Fruit fly (Drosophila melanogaster): Measurements from ENCODE around the gene AP-1gamma.

AP-1gamma gene

dm6 chrX:9109072-9109844 is 767 bp downstream of the AP-1gamma start (continued):
- no peak for TF ChIP-seq onecut (GFP tag; IDR thresholded peaks at IDR 0.05)
- TF ChIP-seq pb (GFP tag; optimal IDR thresholded peaks at IDR 0.05): peak; percentile 50
- TF ChIP-seq CG2712 (tag; optimal IDR thresholded peaks at IDR 0.05): peak; percentile 62
- no peak for TF ChIP-seq corto (GFP tag; optimal IDR thresholded peaks at IDR 0.05)
- TF ChIP-seq maf-S (GFP tag; optimal IDR thresholded peaks at IDR 0.05): peak; percentile 52
- peak; percentile 98 for TF ChIP-seq CG6254 (GFP tag; optimal IDR thresholded peaks at IDR 0.05)
- TF ChIP-seq BtbVII (GFP tag; optimal IDR thresholded peaks at IDR 0.05): peak; percentile 13
- TF ChIP-seq CG3407 (GFP tag; optimal IDR thresholded peaks at IDR 0.05): no peak
- TF ChIP-seq Side (GFP tag; optimal IDR thresholded peaks at IDR 0.05): no peak
- TF ChIP-seq MBD-R2 (GFP tag; IDR thresholded peaks at IDR 0.05): peak; percentile 36; the same call in 1 of the 2 replicates
- no peak for TF ChIP-seq crc (GFP tag; optimal IDR thresholded peaks at IDR 0.05)
- TF ChIP-seq lab (GFP tag; optimal IDR thresholded peaks at IDR 0.05): peak; percentile 34
- peak; percentile 36 for TF ChIP-seq CG17385 (GFP tag; optimal IDR thresholded peaks at IDR 0.05)
- no peak for TF ChIP-seq CG11504 (tag; optimal IDR thresholded peaks at IDR 0.05)
- TF ChIP-seq CG18599 (GFP tag; optimal IDR thresholded peaks at IDR 0.05): peak; percentile 38
- no peak for TF ChIP-seq btn (GFP tag; optimal IDR thresholded peaks at IDR 0.05)
- peak; percentile 42 for TF ChIP-seq Rfx (GFP tag; IDR thresholded peaks at IDR 0.05)
- TF ChIP-seq CG12071 (GFP tag; optimal IDR thresholded peaks at IDR 0.05): peak; percentile 17
- no peak for TF ChIP-seq CG12219 (GFP tag; optimal IDR thresholded peaks at IDR 0.05)
- TF ChIP-seq B-H2 (GFP tag; optimal IDR thresholded peaks at IDR 0.05): no peak
- TF ChIP-seq croc (GFP tag; conservative IDR thresholded peaks at IDR 0.05): no peak; the same call in 2 of the 3 replicates
- no peak for TF ChIP-seq cas (GFP tag; IDR thresholded peaks at IDR 0.05)
- no peak for TF ChIP-seq sima (GFP tag; optimal IDR thresholded peaks at IDR 0.05)
- peak; percentile 51 for TF ChIP-seq CG30020 (tag; optimal IDR thresholded peaks at IDR 0.05)
- TF ChIP-seq Tbp (GFP tag; optimal IDR thresholded peaks at IDR 0.05): no peak
- TF ChIP-seq CG3995 (GFP tag; optimal IDR thresholded peaks at IDR 0.05): no peak
- TF ChIP-seq Ptx1 (GFP tag; IDR thresholded peaks at IDR 0.05): peak; percentile 24; the same call in 1 of the 2 replicates
- no peak for TF ChIP-seq hb (GFP tag; IDR thresholded peaks at IDR 0.05; ENCODE audit: partially characterized antibody)
- TF ChIP-seq ranshi (GFP tag; IDR thresholded peaks at IDR 0.05): peak; percentile 4; the same call in 1 of the 2 replicates
- TF ChIP-seq crol (GFP tag; IDR thresholded peaks at IDR 0.05): no peak
- peak; percentile 55 for TF ChIP-seq CG6689 (GFP tag; IDR thresholded peaks at IDR 0.05)
- no peak for TF ChIP-seq CG34224 (GFP tag; IDR thresholded peaks at IDR 0.05; ENCODE audit: partially characterized antibody)
- TF ChIP-seq CG10274 (GFP tag; optimal IDR thresholded peaks at IDR 0.05): no peak
- peak; percentile 3 for TF ChIP-seq CG6854 (GFP tag; optimal IDR thresholded peaks at IDR 0.05)
- TF ChIP-seq CG10267 (tag; optimal IDR thresholded peaks at IDR 0.05): peak; percentile 58
- peak; percentile 18 for TF ChIP-seq Fer3 (tag; optimal IDR thresholded peaks at IDR 0.05)
- no peak for TF ChIP-seq CG32767 (GFP tag; IDR thresholded peaks at IDR 0.05)
- TF ChIP-seq ftz-f1 (GFP tag; optimal IDR thresholded peaks at IDR 0.05): no peak
- TF ChIP-seq CG2889 (GFP tag; IDR thresholded peaks at IDR 0.05): no peak
- peak; percentile 6 for TF ChIP-seq CG13296 (GFP tag; optimal IDR thresholded peaks at IDR 0.05)
- no peak for TF ChIP-seq CG2129 (GFP tag; IDR thresholded peaks at IDR 0.05; ENCODE audit: partially characterized antibody)
- peak; percentile 70 for TF ChIP-seq CG12391 (tag; optimal IDR thresholded peaks at IDR 0.05)
- TF ChIP-seq salm (tag; optimal IDR thresholded peaks at IDR 0.05): no peak
- TF ChIP-seq CG31365 (tag; optimal IDR thresholded peaks at IDR 0.05): peak; percentile 65
- TF ChIP-seq CG6683 (GFP tag; optimal IDR thresholded peaks at IDR 0.05): no peak
- no peak for TF ChIP-seq luna (GFP tag; optimal IDR thresholded peaks at IDR 0.05)
- TF ChIP-seq nau (GFP tag; optimal IDR thresholded peaks at IDR 0.05): no peak
- TF ChIP-seq CG10366 (GFP tag; IDR thresholded peaks at IDR 0.05): peak; percentile 43; the same call in 1 of the 2 replicates
- no peak for TF ChIP-seq zen2 (GFP tag; IDR thresholded peaks at IDR 0.05; ENCODE audit: partially characterized antibody)
